Worm (Caenorhabditis elegans): ENCODE measurements around the gene K08E4.7.

K08E4.7 gene

ce11 chrIV:12078907-12079523, 3.4 kb downstream of the K08E4.7 start, which contains the start of gene lex-1:
TSS of gene lex-1 (plus strand) at chrIV:12079473.
- TF ChIP-seq ceh-36 (tag; optimal IDR thresholded peaks at IDR 0.05) (no peak), aly-1 (tag; optimal IDR thresholded peaks at IDR 0.05) (no peak), B0310.2 (tag; optimal IDR thresholded peaks at IDR 0.05) (no peak), ama-1 (optimal IDR thresholded peaks at IDR 0.05) (no peak), F13C5.2 (tag; optimal IDR thresholded peaks at IDR 0.05) (no peak), tbx-11 (GFP tag; IDR thresholded peaks at IDR 0.05) (no peak), hmg-4 (GFP tag; optimal IDR thresholded peaks at IDR 0.05) (no peak)

ce11 chrIV:12080807-12081206, 5.2 kb downstream of the K08E4.7 start:
- TF ChIP-seq B0310.2 (tag; optimal IDR thresholded peaks at IDR 0.05) (no peak), hmbx-1 (tag; optimal IDR thresholded peaks at IDR 0.05) (no peak), hnd-1 (tag; optimal IDR thresholded peaks at IDR 0.05) (no peak), pes-1 (GFP tag; IDR thresholded peaks at IDR 0.05) (no peak), tra-4 (tag; optimal IDR thresholded peaks at IDR 0.05) (no peak), scrt-1 (GFP tag; IDR thresholded peaks at IDR 0.05) (no peak), sea-1 (GFP tag; conservative IDR thresholded peaks at IDR 0.05) (no peak), F13C5.2 (tag; optimal IDR thresholded peaks at IDR 0.05) (no peak), tbx-37 (GFP tag; conservative IDR thresholded peaks at IDR 0.05) (no peak), tbx-11 (GFP tag; IDR thresholded peaks at IDR 0.05) (no peak), ceh-13 (GFP tag; optimal IDR thresholded peaks at IDR 0.05) (no peak), ets-7 (tag; optimal IDR thresholded peaks at IDR 0.05) (no peak), ceh-36 (tag; optimal IDR thresholded peaks at IDR 0.05) (no peak), aly-1 (tag; optimal IDR thresholded peaks at IDR 0.05) (no peak), hmg-4 (GFP tag; optimal IDR thresholded peaks at IDR 0.05) (no peak)

ce11 chrIV:12084178-12084577, 8.6 kb downstream of the K08E4.7 start, which contains the start of gene repo-1:
TSS of gene repo-1 (plus strand) at chrIV:12084478.
- TF ChIP-seq flt-1 (GFP tag; IDR thresholded peaks at IDR 0.05) (no peak), tra-4 (tag; optimal IDR thresholded peaks at IDR 0.05) (no peak), aly-1 (tag; optimal IDR thresholded peaks at IDR 0.05) (no peak), scrt-1 (GFP tag; IDR thresholded peaks at IDR 0.05) (0 out of 2 replicates have a peak, but pooled peaks have one; percentile 23)

- TF ChIP-seq tbx-37 (GFP tag; conservative IDR thresholded peaks at IDR 0.05) = no peak
- TF ChIP-seq ama-1 (optimal IDR thresholded peaks at IDR 0.05) = peak; percentile 5
Measured at ce11 chrIV:12084587-12084986, 9.0 kb downstream of the K08E4.7 start.

ce11 chrIV:12085120-12085519, 9.5 kb downstream of the K08E4.7 start, which contains the start of gene rbm-34:
TSS of gene rbm-34 (plus strand) at chrIV:12085420.
- TF ChIP-seq sea-1 (GFP tag; conservative IDR thresholded peaks at IDR 0.05) = no peak
- TF ChIP-seq ceh-36 (tag; optimal IDR thresholded peaks at IDR 0.05) = no peak

- no peak for TF ChIP-seq ama-1 (optimal IDR thresholded peaks at IDR 0.05)
- peak; percentile 6 for TF ChIP-seq ets-7 (tag; optimal IDR thresholded peaks at IDR 0.05)
- TF ChIP-seq F13C5.2 (tag; optimal IDR thresholded peaks at IDR 0.05) = peak; percentile 68
- TF ChIP-seq tbx-11 (GFP tag; IDR thresholded peaks at IDR 0.05) = peak; percentile 66
- peak; percentile 68 for TF ChIP-seq ceh-36 (tag; optimal IDR thresholded peaks at IDR 0.05)
- TF ChIP-seq hmbx-1 (tag; optimal IDR thresholded peaks at IDR 0.05) = peak; percentile 29
- TF ChIP-seq hnd-1 (tag; optimal IDR thresholded peaks at IDR 0.05) = peak; percentile 12
- TF ChIP-seq tbx-37 (GFP tag; conservative IDR thresholded peaks at IDR 0.05) = 0 out of 2 replicates have a peak, but pooled peaks have one; percentile 25
- TF ChIP-seq pes-1 (GFP tag; IDR thresholded peaks at IDR 0.05) = peak; percentile 86
- TF ChIP-seq flt-1 (GFP tag; IDR thresholded peaks at IDR 0.05) = peak; percentile 66; the same call in 1 of the 2 replicates
- peak; percentile 76 for TF ChIP-seq sea-1 (GFP tag; conservative IDR thresholded peaks at IDR 0.05)
- TF ChIP-seq hmg-4 (GFP tag; optimal IDR thresholded peaks at IDR 0.05) = peak; percentile 74
- peak; percentile 85 for TF ChIP-seq aly-1 (tag; optimal IDR thresholded peaks at IDR 0.05)
- peak; percentile 84 for TF ChIP-seq scrt-1 (GFP tag; IDR thresholded peaks at IDR 0.05)
- TF ChIP-seq ceh-13 (GFP tag; optimal IDR thresholded peaks at IDR 0.05) = peak; percentile 55
- TF ChIP-seq tra-4 (tag; optimal IDR thresholded peaks at IDR 0.05) = peak; percentile 67
- TF ChIP-seq B0310.2 (tag; optimal IDR thresholded peaks at IDR 0.05) = peak; percentile 61
Measured at ce11 chrIV:12086498-12086897, 10.9 kb downstream of the K08E4.7 start.

- no peak for TF ChIP-seq tra-4 (tag; optimal IDR thresholded peaks at IDR 0.05)
- TF ChIP-seq ama-1 (optimal IDR thresholded peaks at IDR 0.05) = peak; percentile 39
- no peak for TF ChIP-seq tbx-11 (GFP tag; IDR thresholded peaks at IDR 0.05)
- no peak for TF ChIP-seq tbx-37 (GFP tag; conservative IDR thresholded peaks at IDR 0.05)
- TF ChIP-seq pes-1 (GFP tag; IDR thresholded peaks at IDR 0.05) = no peak
Measured at ce11 chrIV:12088898-12089297, 13.3 kb downstream of the K08E4.7 start.

ce11 chrIV:12089551-12089950, 14.0 kb downstream of the K08E4.7 start, which contains the start of gene F11A10.6:
TSS of gene F11A10.6 (minus strand) at chrIV:12089651.
- no peak for TF ChIP-seq ama-1 (optimal IDR thresholded peaks at IDR 0.05)
- TF ChIP-seq sea-1 (GFP tag; conservative IDR thresholded peaks at IDR 0.05) = no peak
- no peak for TF ChIP-seq tra-4 (tag; optimal IDR thresholded peaks at IDR 0.05)

- TF ChIP-seq tra-4 (tag; optimal IDR thresholded peaks at IDR 0.05) (no peak), flt-1 (GFP tag; IDR thresholded peaks at IDR 0.05) (no peak), tbx-11 (GFP tag; IDR thresholded peaks at IDR 0.05) (no peak), hmbx-1 (tag; optimal IDR thresholded peaks at IDR 0.05) (no peak), aly-1 (tag; optimal IDR thresholded peaks at IDR 0.05) (no peak), ets-7 (tag; optimal IDR thresholded peaks at IDR 0.05) (no peak), hmg-4 (GFP tag; optimal IDR thresholded peaks at IDR 0.05) (no peak), hnd-1 (tag; optimal IDR thresholded peaks at IDR 0.05) (no peak), tbx-37 (GFP tag; conservative IDR thresholded peaks at IDR 0.05) (no peak), ceh-36 (tag; optimal IDR thresholded peaks at IDR 0.05) (no peak), ama-1 (optimal IDR thresholded peaks at IDR 0.05) (no peak), F13C5.2 (tag; optimal IDR thresholded peaks at IDR 0.05) (no peak)
Measured at ce11 chrIV:12092113-12092512, 16.5 kb downstream of the K08E4.7 start, which contains the start of gene mig-32. TSS of gene mig-32 (minus strand) at chrIV:12092213.
